5 fruit fly cellular contexts compared by ENCODE assay signal in the genomic region with DNA sequence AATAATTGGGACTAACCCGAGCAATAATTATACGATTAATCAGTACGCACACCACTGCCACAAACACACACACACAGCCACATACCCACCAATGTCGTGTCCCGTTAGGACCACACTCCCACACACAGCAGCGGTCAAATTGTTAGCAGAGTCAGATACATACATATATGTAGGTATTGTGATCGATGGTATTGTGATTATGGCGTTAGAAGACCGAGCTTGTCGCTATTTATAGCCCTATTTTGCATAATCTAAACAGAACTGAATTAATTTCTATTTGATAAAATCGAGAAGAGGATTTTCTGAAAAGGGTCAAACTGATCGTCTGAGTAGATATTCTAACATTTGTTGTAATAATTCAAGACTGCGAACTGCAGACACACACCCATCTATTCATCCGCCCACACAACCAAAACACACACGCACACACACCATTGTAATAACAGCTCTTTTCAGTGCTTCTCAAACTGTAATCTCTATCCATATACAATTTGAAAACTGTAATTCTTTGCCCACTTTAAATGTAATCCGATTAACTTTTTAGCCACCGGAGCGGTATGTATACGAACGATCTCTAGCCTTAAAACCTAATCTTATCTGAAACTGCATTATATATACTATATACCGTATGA.
TF ChIP-seq lines count a peak whose summit lies in the region.

No protein-coding gene starts in this region.

- TF ChIP-seq CTCF in whole organism, embryonic (GFP tag; optimal IDR thresholded peaks at IDR 0.05; lab: Kevin White, UChicago) = no peak

TF ChIP-seq in whole organism, adult, 20 proteins besides CTCF, POLR2A, EP300 and RAD21 (continues in another document):
- TF ChIP-seq Hr96 (GFP tag; optimal IDR thresholded peaks at IDR 0.05; lab: Kevin White, UChicago) (no peak), CG7045 (GFP tag; optimal IDR thresholded peaks at IDR 0.05; lab: Kevin White, UChicago) (no peak), ovo (GFP tag; optimal IDR thresholded peaks at IDR 0.05; lab: Kevin White, UChicago) (peak; percentile 83), cnc (optimal IDR thresholded peaks at IDR 0.05; lab: Kevin White, UChicago) (no peak), CG1620 (GFP tag; optimal IDR thresholded peaks at IDR 0.05; lab: Kevin White, UChicago) (no peak), CG7101 (tag; optimal IDR thresholded peaks at IDR 0.05; lab: Kevin White, UChicago) (peak; percentile 21), CG12768 (GFP tag; optimal IDR thresholded peaks at IDR 0.05; lab: Kevin White, UChicago) (no peak), CG33017 (tag; optimal IDR thresholded peaks at IDR 0.05; lab: Kevin White, UChicago) (no peak), cic (GFP tag; optimal IDR thresholded peaks at IDR 0.05; lab: Kevin White, UChicago) (no peak), Mnt (GFP tag; optimal IDR thresholded peaks at IDR 0.05; lab: Kevin White, UChicago) (peak; percentile 15), Crg-1 (GFP tag; optimal IDR thresholded peaks at IDR 0.05; lab: Kevin White, UChicago) (peak; percentile 35), CG5204 (GFP tag; optimal IDR thresholded peaks at IDR 0.05; lab: Kevin White, UChicago) (no peak), toe (GFP tag; optimal IDR thresholded peaks at IDR 0.05; lab: Kevin White, UChicago) (no peak), bab1 (GFP tag; optimal IDR thresholded peaks at IDR 0.05; lab: Kevin White, UChicago) (no peak), CG14711 (tag; optimal IDR thresholded peaks at IDR 0.05; lab: Kevin White, UChicago) (no peak), CG11617 (GFP tag; optimal IDR thresholded peaks at IDR 0.05; lab: Kevin White, UChicago) (no peak), kay (GFP tag; lab: Kevin White, UChicago; ENCODE audit: borderline replicate concordance) (no peak)

TF ChIP-seq in whole organism, embryonic, 481 proteins besides CTCF, POLR2A, EP300 and RAD21 (continues in another document):
- TF ChIP-seq danr (GFP tag; IDR thresholded peaks at IDR 0.05; lab: Robert Waterston, UW) (no peak), CG2120 (GFP tag; optimal IDR thresholded peaks at IDR 0.05; lab: Kevin White, UChicago) (peak; percentile 26), Meics (GFP tag; optimal IDR thresholded peaks at IDR 0.05; lab: Kevin White, UChicago) (peak; percentile 12), Opbp (GFP tag; IDR thresholded peaks at IDR 0.05; lab: Robert Waterston, UW; ENCODE audit: partially characterized antibody) (no peak), hkb (optimal IDR thresholded peaks at IDR 0.05; lab: Kevin White, UChicago) (no peak), hkb (GFP tag; IDR thresholded peaks at IDR 0.05; lab: Robert Waterston, UW) (0 out of 2 replicates have a peak, but pooled peaks have one; percentile 22), grau (tag; optimal IDR thresholded peaks at IDR 0.05; lab: Kevin White, UChicago) (peak; percentile 11), Dad (GFP tag; optimal IDR thresholded peaks at IDR 0.05; lab: Kevin White, UChicago) (no peak), sr (GFP tag; IDR thresholded peaks at IDR 0.05; lab: Robert Waterston, UW) (peak; percentile 80), Abd-B (GFP tag; optimal IDR thresholded peaks at IDR 0.05; lab: Kevin White, UChicago) (no peak), vvl (GFP tag; IDR thresholded peaks at IDR 0.05; lab: Robert Waterston, UW) (0 out of 2 replicates have a peak, but pooled peaks have one; percentile 10), Dll (GFP tag; IDR thresholded peaks at IDR 0.05; lab: Robert Waterston, UW; ENCODE audit: partially characterized antibody) (0 out of 4 replicates have a peak, but pooled peaks have one; percentile 2), CG2678 (tag; optimal IDR thresholded peaks at IDR 0.05; lab: Kevin White, UChicago) (peak; percentile 24), unpg (GFP tag; optimal IDR thresholded peaks at IDR 0.05; lab: Kevin White, UChicago) (peak; percentile 1), CG15696 (tag; optimal IDR thresholded peaks at IDR 0.05; lab: Kevin White, UChicago) (no peak), CG32532 (GFP tag; IDR thresholded peaks at IDR 0.05; lab: Robert Waterston, UW) (peak; percentile 24; the same call in 1 of the 2 replicates)

TF ChIP-seq in whole organism, prepupa, 60 proteins besides CTCF, POLR2A, EP300 and RAD21 (continues in another document):
- no peak for TF ChIP-seq CG1621 (tag; optimal IDR thresholded peaks at IDR 0.05; lab: Kevin White, UChicago)
- no peak for TF ChIP-seq CG11902 (GFP tag; optimal IDR thresholded peaks at IDR 0.05; lab: Kevin White, UChicago)
- no peak for TF ChIP-seq Ets21C (GFP tag; optimal IDR thresholded peaks at IDR 0.05; lab: Kevin White, UChicago)
- peak; percentile 51 for TF ChIP-seq Hr39 (GFP tag; optimal IDR thresholded peaks at IDR 0.05; lab: Kevin White, UChicago)
- peak; percentile 69 for TF ChIP-seq CG32006 (GFP tag; optimal IDR thresholded peaks at IDR 0.05; lab: Kevin White, UChicago)
- TF ChIP-seq CG6276 (GFP tag; optimal IDR thresholded peaks at IDR 0.05; lab: Kevin White, UChicago) = peak; percentile 56
- no peak for TF ChIP-seq Eip93F (GFP tag; optimal IDR thresholded peaks at IDR 0.05; lab: Kevin White, UChicago)
- TF ChIP-seq CG8119 (GFP tag; IDR thresholded peaks at IDR 0.05; lab: Robert Waterston, UW) = peak; percentile 49; the same call in 2 of the 3 replicates
- peak; percentile 69 for TF ChIP-seq svp (GFP tag; lab: Kevin White, UChicago)
- no peak for TF ChIP-seq net (GFP tag; optimal IDR thresholded peaks at IDR 0.05; lab: Kevin White, UChicago)
- TF ChIP-seq CG3919 (GFP tag; optimal IDR thresholded peaks at IDR 0.05; lab: Kevin White, UChicago) = peak; percentile 40
- TF ChIP-seq esn (GFP tag; optimal IDR thresholded peaks at IDR 0.05; lab: Kevin White, UChicago) = peak; percentile 47
- peak; percentile 76 for TF ChIP-seq Eip78C (GFP tag; lab: Kevin White, UChicago)
- peak; percentile 25 for TF ChIP-seq CG10631 (GFP tag; optimal IDR thresholded peaks at IDR 0.05; lab: Kevin White, UChicago)
- peak in 1 of 2 experiments; percentile 35 for TF ChIP-seq salr (GFP tag; optimal IDR thresholded peaks at IDR 0.05; lab: Kevin White, UChicago)
- peak; percentile 62 for TF ChIP-seq eg (GFP tag; IDR thresholded peaks at IDR 0.05; lab: Robert Waterston, UW)
- no peak for TF ChIP-seq spab (GFP tag; optimal IDR thresholded peaks at IDR 0.05; lab: Kevin White, UChicago)
- peak; percentile 25 for TF ChIP-seq Met (GFP tag; optimal IDR thresholded peaks at IDR 0.05; lab: Kevin White, UChicago)

TF ChIP-seq in whole organism, pupa, 21 proteins besides CTCF, POLR2A, EP300 and RAD21 (continues in another document):
- peak; percentile 22 for TF ChIP-seq Pif1A (GFP tag; optimal IDR thresholded peaks at IDR 0.05; lab: Kevin White, UChicago)
- TF ChIP-seq rn (GFP tag; IDR thresholded peaks at IDR 0.05; lab: Robert Waterston, UW) = no peak
- TF ChIP-seq CG15710 (tag; optimal IDR thresholded peaks at IDR 0.05; lab: Kevin White, UChicago) = peak; percentile 10
- no peak for TF ChIP-seq CG10348 (GFP tag; IDR thresholded peaks at IDR 0.05; lab: Robert Waterston, UW)
- TF ChIP-seq D1 (tag; optimal IDR thresholded peaks at IDR 0.05; lab: Kevin White, UChicago) = no peak
- no peak for TF ChIP-seq EcR (GFP tag; optimal IDR thresholded peaks at IDR 0.05; lab: Kevin White, UChicago)
- TF ChIP-seq CG14655 (GFP tag; optimal IDR thresholded peaks at IDR 0.05; lab: Kevin White, UChicago) = no peak
- TF ChIP-seq CG32121 (GFP tag; IDR thresholded peaks at IDR 0.05; lab: Robert Waterston, UW) = peak; percentile 41
- TF ChIP-seq CG8301 (tag; optimal IDR thresholded peaks at IDR 0.05; lab: Kevin White, UChicago) = peak; percentile 44
- TF ChIP-seq CG34367 (tag; optimal IDR thresholded peaks at IDR 0.05; lab: Kevin White, UChicago) = peak; percentile 21
- no peak for TF ChIP-seq gl (tag; optimal IDR thresholded peaks at IDR 0.05; lab: Kevin White, UChicago)
- TF ChIP-seq fd96Ca (GFP tag; IDR thresholded peaks at IDR 0.05; lab: Robert Waterston, UW) = no peak
- TF ChIP-seq CG17806 (tag; optimal IDR thresholded peaks at IDR 0.05; lab: Kevin White, UChicago) = peak; percentile 17
- peak; percentile 3 for TF ChIP-seq Pif1B (GFP tag; optimal IDR thresholded peaks at IDR 0.05; lab: Kevin White, UChicago)
- peak; percentile 29 for TF ChIP-seq Snoo (tag; optimal IDR thresholded peaks at IDR 0.05; lab: Kevin White, UChicago)
- TF ChIP-seq CG12605 (GFP tag; IDR thresholded peaks at IDR 0.05; lab: Robert Waterston, UW) = no peak
- TF ChIP-seq CG4496 (GFP tag; IDR thresholded peaks at IDR 0.05; lab: Robert Waterston, UW) = peak; percentile 74; the same call in 2 of the 3 replicates
- TF ChIP-seq CG8159 (tag; optimal IDR thresholded peaks at IDR 0.05; lab: Kevin White, UChicago) = peak; percentile 30
- TF ChIP-seq CG9948 (tag; optimal IDR thresholded peaks at IDR 0.05; lab: Kevin White, UChicago) = peak; percentile 13

TF ChIP-seq in whole organism, wandering third instar larva, 38 proteins besides CTCF, POLR2A, EP300 and RAD21 (continues in another document):
- TF ChIP-seq Vsx2 (GFP tag; optimal IDR thresholded peaks at IDR 0.05; lab: Kevin White, UChicago; ENCODE audit: partially characterized antibody) (no peak), Mio (GFP tag; optimal IDR thresholded peaks at IDR 0.05; lab: Kevin White, UChicago) (no peak), jim (GFP tag; optimal IDR thresholded peaks at IDR 0.05; lab: Kevin White, UChicago) (no peak), Abd-B (GFP tag; optimal IDR thresholded peaks at IDR 0.05; lab: Kevin White, UChicago) (no peak), fru (GFP tag; optimal IDR thresholded peaks at IDR 0.05; lab: Kevin White, UChicago) (peak; percentile 35), HLH106 (tag; optimal IDR thresholded peaks at IDR 0.05; lab: Kevin White, UChicago) (no peak), CG32264 (GFP tag; optimal IDR thresholded peaks at IDR 0.05; lab: Kevin White, UChicago) (no peak), rgr (GFP tag; optimal IDR thresholded peaks at IDR 0.05; lab: Kevin White, UChicago) (peak; percentile 23), dl (GFP tag; optimal IDR thresholded peaks at IDR 0.05; lab: Kevin White, UChicago; ENCODE audit: insufficient read depth in 1 of 2, partially characterized antibody in 2 of 2) (no peak), brk (GFP tag; optimal IDR thresholded peaks at IDR 0.05; lab: Kevin White, UChicago) (no peak), Hnf4 (GFP tag; optimal IDR thresholded peaks at IDR 0.05; lab: Kevin White, UChicago) (no peak), Rel (GFP tag; optimal IDR thresholded peaks at IDR 0.05; lab: Kevin White, UChicago) (no peak), Rel (tag; optimal IDR thresholded peaks at IDR 0.05; lab: Kevin White, UChicago) (no peak), Jra (GFP tag; optimal IDR thresholded peaks at IDR 0.05; lab: Kevin White, UChicago) (peak; percentile 17), sage (GFP tag; optimal IDR thresholded peaks at IDR 0.05; lab: Kevin White, UChicago) (no peak), ey (GFP tag; optimal IDR thresholded peaks at IDR 0.05; lab: Kevin White, UChicago) (peak; percentile 31), Sp1 (GFP tag; optimal IDR thresholded peaks at IDR 0.05; lab: Kevin White, UChicago) (no peak), h (GFP tag; optimal IDR thresholded peaks at IDR 0.05; lab: Kevin White, UChicago) (peak; percentile 40), foxo (GFP tag; optimal IDR thresholded peaks at IDR 0.05; lab: Kevin White, UChicago) (peak in 1 of 2 experiments; percentile 52), CrebA (GFP tag; optimal IDR thresholded peaks at IDR 0.05; lab: Kevin White, UChicago; ENCODE audit: borderline replicate concordance) (no peak), dmrt93B (GFP tag; optimal IDR thresholded peaks at IDR 0.05; lab: Kevin White, UChicago) (no peak), CG9705 (GFP tag; optimal IDR thresholded peaks at IDR 0.05; lab: Kevin White, UChicago) (no peak)
